Fruit fly (Drosophila melanogaster) whole organism, embryonic: ENCODE measurements around the gene CG16953.

Source experiments
- Abd-B ChIP-seq: fragments of 200-800 bp; sonication (Bioruptor generic); optimal IDR thresholded peaks from 2 replicates; lab custom pipeline; 2018; ENCODE audit warnings: missing biosample characterization, mild to moderate bottlenecking, missing genetic modification characterization, moderate library complexity
- Atf3 ChIP-seq: fragments of 200-800 bp; sonication (Bioruptor generic); optimal IDR thresholded peaks from 3 replicates; lab custom pipeline; 2016; ENCODE audit warnings: missing biosample characterization, missing genetic modification characterization
- CG10147 ChIP-seq: fragments of 200-800 bp; sonication (Bioruptor generic); optimal IDR thresholded peaks from 2 replicates; lab custom pipeline; 2019; ENCODE audit warnings: missing biosample characterization, mild to moderate bottlenecking, missing genetic modification characterization, moderate library complexity
- CG10654 ChIP-seq: fragments of 200-800 bp; sonication (Bioruptor generic); optimal IDR thresholded peaks from 2 replicates; lab custom pipeline; 2016; ENCODE audit warnings: missing biosample characterization, missing genetic modification characterization
- CG11247 ChIP-seq: fragments of 200-800 bp; sonication (Bioruptor generic); IDR thresholded peaks from 2 replicates; pipeline ENCODE4 v1.3.6; 2022; ENCODE audit warnings: missing biosample characterization, missing genetic modification characterization
- CG11723 ChIP-seq: fragments of 200-800 bp; sonication (Bioruptor generic); optimal IDR thresholded peaks from 2 replicates; lab custom pipeline; 2017; ENCODE audit warnings: missing biosample characterization, mild to moderate bottlenecking, missing genetic modification characterization
- CG12104 ChIP-seq: fragments of 200-800 bp; sonication (Bioruptor generic); optimal IDR thresholded peaks from 3 replicates; lab custom pipeline; 2016; ENCODE audit warnings: missing biosample characterization, missing genetic modification characterization
- CG12659 ChIP-seq: fragments of 200-800 bp; sonication (Bioruptor generic); optimal IDR thresholded peaks from 3 replicates; lab custom pipeline; 2017; ENCODE audit warnings: mild to moderate bottlenecking, missing biosample characterization, missing genetic modification reagents, missing genetic modification characterization
- CG13287 ChIP-seq: fragments of 200-800 bp; sonication (Bioruptor generic); IDR thresholded peaks from 2 replicates; pipeline ENCODE4 v1.3.6; 2022; ENCODE audit warnings: missing biosample characterization, missing genetic modification characterization; ENCODE audit not compliant: partially characterized antibody
- CG1792 ChIP-seq: fragments of 200-800 bp; sonication (Bioruptor generic); optimal IDR thresholded peaks from 2 replicates; lab custom pipeline; 2016; ENCODE audit warnings: missing biosample characterization, missing genetic modification characterization
- CG18262 ChIP-seq: fragments of 200-800 bp; optimal IDR thresholded peaks from 3 replicates; lab custom pipeline; 2019; ENCODE audit warnings: missing biosample characterization, mild to moderate bottlenecking, missing genetic modification characterization, moderate library complexity
- CG2129 ChIP-seq: fragments of 200-800 bp; sonication (Bioruptor generic); IDR thresholded peaks from 2 replicates; pipeline ENCODE4 v1.3.6; 2022; ENCODE audit warnings: missing biosample characterization, missing genetic modification characterization; ENCODE audit not compliant: partially characterized antibody
- CG3726 ChIP-seq: fragments of 200-800 bp; sonication (Bioruptor generic); IDR thresholded peaks from 3 replicates; pipeline ENCODE4, ENCODE4 v1.3.6; 2022; ENCODE audit warnings: missing biosample characterization, missing genetic modification characterization
- CG3838 ChIP-seq: fragments of 200-800 bp; sonication (Bioruptor generic); optimal IDR thresholded peaks from 3 replicates; lab custom pipeline; 2016; ENCODE audit warnings: missing biosample characterization, missing genetic modification characterization
- CG4404 ChIP-seq: fragments of 200-800 bp; sonication (Bioruptor generic); IDR thresholded peaks from 2 replicates; pipeline ENCODE4 v1.3.6; 2022; ENCODE audit warnings: missing biosample characterization, missing genetic modification characterization
- CG5180 ChIP-seq: fragments of 200-800 bp; sonication (Bioruptor generic); optimal IDR thresholded peaks from 3 replicates; lab custom pipeline; 2017; ENCODE audit warnings: missing biosample characterization, missing genetic modification characterization, mild to moderate bottlenecking, moderate library complexity, missing genetic modification reagents
- CG7928 ChIP-seq: fragments of 200-800 bp; sonication (Bioruptor generic); optimal IDR thresholded peaks from 2 replicates; lab custom pipeline; 2017; ENCODE audit warnings: missing biosample characterization, mild to moderate bottlenecking, missing genetic modification characterization
- CG8388 ChIP-seq: fragments of 200-800 bp; sonication (Bioruptor generic); optimal IDR thresholded peaks from 2 replicates; lab custom pipeline; 2019; ENCODE audit warnings: missing biosample characterization, mild to moderate bottlenecking, missing genetic modification characterization, moderate library complexity
- CG9609 ChIP-seq: fragments of 200-800 bp; sonication (Bioruptor generic); optimal IDR thresholded peaks from 3 replicates; lab custom pipeline; 2016; ENCODE audit warnings: missing biosample characterization, missing genetic modification characterization
- Camta ChIP-seq: fragments of 200-800 bp; sonication (Bioruptor generic); optimal IDR thresholded peaks from 2 replicates; lab custom pipeline; 2016; ENCODE audit warnings: missing biosample characterization, missing genetic modification characterization
- D19A ChIP-seq: fragments of 200-800 bp; optimal IDR thresholded peaks from 3 replicates; lab custom pipeline; 2019; ENCODE audit warnings: missing biosample characterization, mild to moderate bottlenecking, missing genetic modification characterization, moderate library complexity
- HLH4C ChIP-seq: fragments of 200-800 bp; sonication (Bioruptor generic); IDR thresholded peaks from 3 replicates; pipeline ENCODE4 v1.3.6; 2022; ENCODE audit warnings: missing biosample characterization, missing genetic modification characterization; ENCODE audit not compliant: partially characterized antibody
- HLH54F ChIP-seq: fragments of 200-800 bp; sonication (Bioruptor generic); optimal IDR thresholded peaks from 3 replicates; lab custom pipeline; 2016; ENCODE audit warnings: missing biosample characterization, missing genetic modification characterization
- MESR4 ChIP-seq: fragments of 200-800 bp; sonication (Bioruptor generic); optimal IDR thresholded peaks from 2 replicates; lab custom pipeline; 2018; ENCODE audit warnings: missing biosample characterization, mild to moderate bottlenecking, missing genetic modification characterization, moderate library complexity
- Max ChIP-seq: fragments of 200-800 bp; sonication (Bioruptor generic); optimal IDR thresholded peaks from 2 replicates; lab custom pipeline; 2016; ENCODE audit warnings: missing biosample characterization, mild to moderate bottlenecking, missing genetic modification characterization
- Myb ChIP-seq: fragments of 200-800 bp; sonication (Bioruptor generic); optimal IDR thresholded peaks from 2 replicates; lab custom pipeline; 2016; ENCODE audit warnings: missing biosample characterization, missing genetic modification characterization
- Opbp ChIP-seq: fragments of 200-800 bp; sonication (Bioruptor generic); IDR thresholded peaks from 3 replicates; pipeline ENCODE4 v1.3.6; 2022; ENCODE audit warnings: missing biosample characterization, missing genetic modification characterization; ENCODE audit not compliant: partially characterized antibody
- Optix ChIP-seq: fragments of 200-800 bp; sonication (Bioruptor generic); IDR thresholded peaks from 3 replicates; pipeline ENCODE4 v1.3.6; 2022; ENCODE audit warnings: missing biosample characterization, missing genetic modification characterization
- Sin3A ChIP-seq: fragments of >200 bp; optimal IDR thresholded peaks from 2 replicates; lab custom pipeline; 2018
- Sox100B ChIP-seq: fragments of 200-800 bp; sonication (Bioruptor generic); optimal IDR thresholded peaks from 3 replicates; lab custom pipeline; 2018; ENCODE audit warnings: missing biosample characterization, mild to moderate bottlenecking, missing genetic modification characterization
- Sox102F ChIP-seq: fragments of 200-800 bp; sonication (Bioruptor generic); optimal IDR thresholded peaks from 2 replicates; lab custom pipeline; 2018; ENCODE audit warnings: missing biosample characterization, mild to moderate bottlenecking, missing genetic modification characterization, moderate library complexity
- YL-1 ChIP-seq: fragments of 200-800 bp; sonication (Bioruptor generic); optimal IDR thresholded peaks from 3 replicates; lab custom pipeline; 2017; ENCODE audit warnings: missing biosample characterization, mild to moderate bottlenecking, missing genetic modification characterization
- ash1 ChIP-seq: fragments of 200-800 bp; sonication (Bioruptor generic); optimal IDR thresholded peaks from 2 replicates; lab custom pipeline; 2018; ENCODE audit warnings: missing biosample characterization, mild to moderate bottlenecking, missing genetic modification characterization
- br ChIP-seq: fragments of >200 bp; optimal IDR thresholded peaks from 2 replicates; lab custom pipeline; 2017
- caup ChIP-seq: fragments of 200-800 bp; sonication (Bioruptor generic); optimal IDR thresholded peaks from 3 replicates; lab custom pipeline; 2017; ENCODE audit warnings: missing biosample characterization, mild to moderate bottlenecking, missing genetic modification characterization, moderate library complexity; ENCODE audit not compliant: severe bottlenecking
- chn ChIP-seq: fragments of 200-800 bp; sonication (Bioruptor generic); optimal IDR thresholded peaks from 2 replicates; lab custom pipeline; 2016; ENCODE audit warnings: missing biosample characterization, missing genetic modification characterization
- dmrt11E ChIP-seq: fragments of 200-800 bp; sonication (Bioruptor generic); optimal IDR thresholded peaks from 3 replicates; lab custom pipeline; 2018; ENCODE audit warnings: missing biosample characterization, mild to moderate bottlenecking, missing genetic modification characterization, moderate library complexity
- eve ChIP-seq, 2 experiments: fragments of >200 bp; optimal IDR thresholded peaks; 2 replicates each; lab custom pipeline; 2017; ENCODE audit warnings: missing biosample characterization in 2 of 2, missing genetic modification characterization in 2 of 2
- grau ChIP-seq: fragments of 200-800 bp; optimal IDR thresholded peaks from 3 replicates; lab custom pipeline; 2019; ENCODE audit warnings: missing biosample characterization, mild to moderate bottlenecking, missing genetic modification characterization, moderate library complexity
- kah ChIP-seq: fragments of 200-800 bp; sonication (Bioruptor generic); optimal IDR thresholded peaks from 2 replicates; lab custom pipeline; 2018; ENCODE audit warnings: missing biosample characterization, mild to moderate bottlenecking, missing genetic modification characterization
- kay ChIP-seq: fragments of 200-800 bp; sonication (Bioruptor generic); optimal IDR thresholded peaks from 2 replicates; lab custom pipeline; 2016; ENCODE audit warnings: missing biosample characterization, missing genetic modification characterization
- lmd ChIP-seq: fragments of 200-800 bp; sonication (Bioruptor generic); IDR thresholded peaks from 2 replicates; pipeline ENCODE4 v1.3.6; 2022; ENCODE audit warnings: missing biosample characterization, missing genetic modification characterization
- nau ChIP-seq: fragments of 200-800 bp; sonication (Bioruptor generic); optimal IDR thresholded peaks from 3 replicates; lab custom pipeline; 2017; ENCODE audit warnings: missing biosample characterization, mild to moderate bottlenecking, missing genetic modification characterization, missing genetic modification reagents
- pros ChIP-seq: fragments of 200-800 bp; sonication (Bioruptor generic); optimal IDR thresholded peaks from 3 replicates; lab custom pipeline; 2019; ENCODE audit warnings: missing biosample characterization, mild to moderate bottlenecking, missing genetic modification characterization, moderate library complexity
- sug ChIP-seq: fragments of 200-800 bp; optimal IDR thresholded peaks from 2 replicates; lab custom pipeline; 2019; ENCODE audit warnings: missing biosample characterization, mild to moderate bottlenecking, missing genetic modification characterization, moderate library complexity
- tin ChIP-seq: fragments of 200-800 bp; sonication (Bioruptor generic); optimal IDR thresholded peaks from 3 replicates; lab custom pipeline; 2016; ENCODE audit warnings: missing biosample characterization, missing genetic modification characterization
- tio ChIP-seq: fragments of 200-800 bp; sonication (Bioruptor generic); optimal IDR thresholded peaks from 2 replicates; lab custom pipeline; 2017; ENCODE audit warnings: missing biosample characterization, missing genetic modification characterization, inconsistent platforms
- twi ChIP-seq: fragments of 200-800 bp; optimal IDR thresholded peaks from 2 replicates; lab custom pipeline; 2019; ENCODE audit warnings: missing biosample characterization, mild to moderate bottlenecking, missing genetic modification characterization, moderate library complexity
- vnd ChIP-seq: fragments of 200-800 bp; sonication (Bioruptor generic); IDR thresholded peaks from 3 replicates; pipeline ENCODE4 v1.3.6; 2022; ENCODE audit warnings: missing biosample characterization, missing genetic modification characterization; ENCODE audit not compliant: partially characterized antibody

The CG16953 gene

dm6 chr3R:20549855-20550603 is 35.6 kb downstream of the CG16953 start (continued):
- TF ChIP-seq Sin3A (lab: Kevin White, UChicago) (no peak), CG5180 (GFP tag; lab: Kevin White, UChicago) (peak; percentile 89), CG12104 (GFP tag; lab: Kevin White, UChicago) (peak; percentile 84), CG4404 (GFP tag; lab: Robert Waterston, UW) (peak; percentile 85), Opbp (GFP tag; lab: Robert Waterston, UW) (no peak), CG7928 (GFP tag; lab: Kevin White, UChicago) (peak; percentile 27), Camta (no peak), CG13287 (GFP tag; lab: Robert Waterston, UW) (no peak; the same call in 1 of the 2 replicates), HLH54F (peak; percentile 43), CG10147 (peak; percentile 84), CG3726 (GFP tag; lab: Robert Waterston, UW) (peak; percentile 78; the same call in 2 of the 3 replicates), CG11247 (GFP tag; lab: Robert Waterston, UW) (peak; percentile 76), CG10654 (GFP tag; lab: Kevin White, UChicago) (peak; percentile 84), caup (GFP tag; lab: Kevin White, UChicago) (peak; percentile 86), Optix (GFP tag; lab: Robert Waterston, UW) (peak; percentile 78), MESR4 (GFP tag; lab: Kevin White, UChicago) (no peak), eve (GFP tag; optimal IDR thresholded peaks at IDR 0.05; lab: Kevin White, UChicago) (peak in 1 of 2 experiments; percentile 94), CG8388 (GFP tag; lab: Kevin White, UChicago) (peak; percentile 86), Myb (no peak), twi (peak; percentile 99), D19A (tag; lab: Kevin White, UChicago) (peak; percentile 84), dmrt11E (peak; percentile 85), CG3838 (GFP tag; lab: Kevin White, UChicago) (peak; percentile 41), CG12659 (GFP tag; lab: Kevin White, UChicago) (peak; percentile 85), YL-1 (GFP tag; lab: Kevin White, UChicago) (no peak), pros (GFP tag; lab: Kevin White, UChicago) (no peak), tio (GFP tag; lab: Kevin White, UChicago) (peak; percentile 83), Sox100B (GFP tag; lab: Kevin White, UChicago) (peak; percentile 82), kah (GFP tag; lab: Kevin White, UChicago) (peak; percentile 61), ash1 (no peak), grau (tag; lab: Kevin White, UChicago) (peak; percentile 87), kay (GFP tag; lab: Kevin White, UChicago) (peak; percentile 62), CG1792 (GFP tag; lab: Kevin White, UChicago) (no peak), CG18262 (tag; lab: Kevin White, UChicago) (peak; percentile 91), CG9609 (GFP tag; lab: Kevin White, UChicago) (peak; percentile 36), Atf3 (GFP tag; lab: Kevin White, UChicago) (peak; percentile 18), CG2129 (no peak), br (lab: Kevin White, UChicago) (no peak), chn (GFP tag; lab: Kevin White, UChicago) (peak; percentile 55), tin (GFP tag; lab: Kevin White, UChicago) (peak; percentile 85), nau (peak; percentile 62), vnd (no peak), sug (peak; percentile 87), HLH4C (GFP tag; lab: Robert Waterston, UW) (no peak), lmd (GFP tag; lab: Robert Waterston, UW) (peak; percentile 89), Max (peak; percentile 68), Abd-B (GFP tag; lab: Kevin White, UChicago) (peak; percentile 86), Sox102F (GFP tag; lab: Kevin White, UChicago) (peak; percentile 84), CG11723 (GFP tag; lab: Kevin White, UChicago) (peak; percentile 75)
